Worm (Caenorhabditis elegans) whole organism, young adult: ENCODE data around the gene ppt-1.

ENCODE experiments used
- B0019.2 ChIP-seq: fragments of 200-800 bp; sonication (Bioruptor generic); conservative IDR thresholded peaks from 2 replicates; pipeline ENCODE4 v1.3.6; 2022; ENCODE audit warnings: missing genetic modification reagents, missing genetic modification characterization, missing compliant biosample characterization
- B0261.1 ChIP-seq: sonication (generic microtip); optimal IDR thresholded peaks from 2 replicates; lab custom pipeline; 2016; ENCODE audit warnings: mild to moderate bottlenecking, missing genetic modification characterization, moderate library complexity, missing compliant biosample characterization
- B0336.3 ChIP-seq: fragments of 200-800 bp; sonication (Bioruptor generic); IDR thresholded peaks from 2 replicates; pipeline ENCODE4 v1.3.6; 2022; ENCODE audit warnings: missing genetic modification characterization, missing compliant biosample characterization
- C17E4.6 ChIP-seq: fragments of 200-800 bp; sonication (Bioruptor generic); IDR thresholded peaks from 2 replicates; pipeline ENCODE4 v1.3.6; 2022; ENCODE audit warnings: missing genetic modification reagents, missing genetic modification characterization, missing compliant biosample characterization
- F10E7.11 ChIP-seq: sonication (generic microtip); optimal IDR thresholded peaks from 2 replicates; lab custom pipeline; 2017; ENCODE audit warnings: mild to moderate bottlenecking, missing genetic modification characterization, moderate library complexity, missing compliant biosample characterization
- F22D6.2 ChIP-seq: sonication (generic microtip); optimal IDR thresholded peaks from 2 replicates; lab custom pipeline; 2016; ENCODE audit warnings: mild to moderate bottlenecking, missing genetic modification characterization, missing compliant biosample characterization
- F49E8.2 ChIP-seq: sonication (generic microtip); optimal IDR thresholded peaks from 3 replicates; lab custom pipeline; 2017; ENCODE audit warnings: missing genetic modification characterization, mild to moderate bottlenecking, missing compliant biosample characterization, antibody characterized with exemption, moderate library complexity; ENCODE audit not compliant: insufficient read depth
- Y56A3A.18 ChIP-seq: fragments of 200-800 bp; sonication (Bioruptor generic); IDR thresholded peaks from 2 replicates; pipeline ENCODE4 v1.3.6; 2022; ENCODE audit warnings: missing genetic modification reagents, missing genetic modification characterization, missing compliant biosample characterization
- Y67H2A.10 ChIP-seq: fragments of 200-800 bp; sonication (Bioruptor generic); conservative IDR thresholded peaks from 2 replicates; pipeline ENCODE4 v1.3.6; 2022; ENCODE audit warnings: missing genetic modification reagents, missing genetic modification characterization, missing compliant biosample characterization
- aptf-2 ChIP-seq: fragments of 200-800 bp; sonication (Bioruptor generic); conservative IDR thresholded peaks from 2 replicates; pipeline ENCODE4 v1.3.6; 2022; ENCODE audit warnings: missing genetic modification reagents, missing genetic modification characterization, missing compliant biosample characterization
- aptf-3 ChIP-seq: fragments of 200-800 bp; sonication (Bioruptor generic); IDR thresholded peaks from 2 replicates; pipeline ENCODE4 v1.3.6; 2022; ENCODE audit warnings: missing genetic modification characterization, missing compliant biosample characterization
- athp-1 ChIP-seq: sonication (generic microtip); optimal IDR thresholded peaks from 2 replicates; lab custom pipeline; 2017; ENCODE audit warnings: mild to moderate bottlenecking, missing genetic modification characterization, missing compliant biosample characterization
- attf-3 ChIP-seq: fragments of 200-800 bp; sonication (Bioruptor generic); conservative IDR thresholded peaks from 2 replicates; pipeline ENCODE4 v1.3.6; 2022; ENCODE audit warnings: missing genetic modification reagents, missing genetic modification characterization, missing compliant biosample characterization
- attf-5 ChIP-seq: fragments of 200-800 bp; sonication (Bioruptor generic); optimal IDR thresholded peaks from 2 replicates; lab custom pipeline; 2018; ENCODE audit warnings: mild to moderate bottlenecking, missing genetic modification characterization, missing compliant biosample characterization
- ceh-100 ChIP-seq: fragments of 200-800 bp; sonication (Bioruptor generic); IDR thresholded peaks from 2 replicates; pipeline ENCODE4 v1.3.6; 2022; ENCODE audit warnings: missing genetic modification reagents, missing genetic modification characterization, missing compliant biosample characterization
- ceh-40 ChIP-seq: fragments of 200-800 bp; sonication (Bioruptor generic); IDR thresholded peaks from 2 replicates; pipeline ENCODE4 v1.3.6; 2022; ENCODE audit warnings: missing genetic modification characterization, missing compliant biosample characterization
- chd-7 ChIP-seq: sonication (generic microtip); optimal IDR thresholded peaks from 2 replicates; lab custom pipeline; 2016; ENCODE audit warnings: mild to moderate bottlenecking, missing genetic modification characterization, moderate library complexity, missing compliant biosample characterization
- die-1 ChIP-seq: sonication (generic microtip); optimal IDR thresholded peaks from 2 replicates; lab custom pipeline; 2016; ENCODE audit warnings: missing genotype, mild to moderate bottlenecking, missing genetic modification characterization, missing compliant biosample characterization
- dox-1 ChIP-seq: fragments of 200-800 bp; sonication (Bioruptor generic); IDR thresholded peaks from 2 replicates; pipeline ENCODE4 v1.3.6; 2022; ENCODE audit warnings: missing genetic modification reagents, missing genetic modification characterization, missing compliant biosample characterization
- dpff-1 ChIP-seq: sonication (generic microtip); optimal IDR thresholded peaks from 2 replicates; lab custom pipeline; 2017; ENCODE audit warnings: mild to moderate bottlenecking, missing genetic modification characterization, missing compliant biosample characterization
- efl-1 ChIP-seq: fragments of 150-350 bp; optimal IDR thresholded peaks from 2 replicates; lab custom pipeline; 2014; ENCODE audit warnings: missing biosample characterization, missing genetic modification reagents, missing genetic modification characterization
- egl-44 ChIP-seq: fragments of 200-800 bp; sonication (Bioruptor generic); IDR thresholded peaks from 2 replicates; pipeline ENCODE4 v1.3.6; 2022; ENCODE audit warnings: missing genetic modification reagents, missing genetic modification characterization, missing compliant biosample characterization
- egrh-3 ChIP-seq: fragments of 200-800 bp; sonication (Bioruptor generic); IDR thresholded peaks from 2 replicates; pipeline ENCODE4 v1.3.6; 2022; ENCODE audit warnings: missing genetic modification reagents, missing genetic modification characterization, missing compliant biosample characterization
- him-1 ChIP-seq: sonication (generic microtip); optimal IDR thresholded peaks from 2 replicates; lab custom pipeline; 2016; ENCODE audit warnings: missing genotype, missing genetic modification reagents, missing genetic modification characterization, missing compliant biosample characterization
- hmg-20 ChIP-seq: fragments of 200-800 bp; sonication (Bioruptor generic); IDR thresholded peaks from 2 replicates; pipeline ENCODE4 v1.3.6; 2022; ENCODE audit warnings: missing genetic modification reagents, missing genetic modification characterization, missing compliant biosample characterization
- lag-1 ChIP-seq: fragments of 200-800 bp; sonication (Bioruptor generic); IDR thresholded peaks from 2 replicates; pipeline ENCODE4 v1.3.6; 2022; ENCODE audit warnings: missing genetic modification reagents, missing genetic modification characterization, missing compliant biosample characterization
- lin-40 ChIP-seq: sonication (generic microtip); optimal IDR thresholded peaks from 2 replicates; lab custom pipeline; 2016; ENCODE audit warnings: missing genetic modification characterization, mild to moderate bottlenecking, missing compliant biosample characterization, missing genotype, missing genetic modification reagents
- lin-54 ChIP-seq: fragments of 200-800 bp; sonication (Bioruptor generic); optimal IDR thresholded peaks from 2 replicates; lab custom pipeline; 2018; ENCODE audit warnings: mild to moderate bottlenecking, missing genetic modification characterization, missing compliant biosample characterization
- madf-3 ChIP-seq: fragments of 200-800 bp; sonication (Bioruptor generic); IDR thresholded peaks from 2 replicates; pipeline ENCODE4 v1.3.6; 2022; ENCODE audit warnings: missing genetic modification reagents, missing genetic modification characterization, missing compliant biosample characterization
- nhr-179 ChIP-seq: sonication (generic microtip); optimal IDR thresholded peaks from 2 replicates; lab custom pipeline; 2016; ENCODE audit warnings: mild to moderate bottlenecking, missing genetic modification characterization, missing compliant biosample characterization
- nhr-80 ChIP-seq: sonication (generic microtip); optimal IDR thresholded peaks from 2 replicates; lab custom pipeline; 2016; ENCODE audit warnings: missing genetic modification characterization, missing compliant biosample characterization
- sea-2 ChIP-seq: fragments of 200-800 bp; sonication (Bioruptor generic); IDR thresholded peaks from 2 replicates; pipeline ENCODE4 v1.3.6; 2022; ENCODE audit warnings: missing genetic modification characterization, missing compliant biosample characterization
- snpc-1.3 ChIP-seq: sonication (generic microtip); optimal IDR thresholded peaks from 2 replicates; lab custom pipeline; 2017; ENCODE audit warnings: missing genetic modification characterization, mild to moderate bottlenecking, missing compliant biosample characterization, antibody characterized with exemption, moderate library complexity, missing genotype, missing genetic modification reagents; ENCODE audit not compliant: insufficient read depth
- snpc-3.4 ChIP-seq: sonication (generic microtip); optimal IDR thresholded peaks from 2 replicates; lab custom pipeline; 2017; ENCODE audit warnings: missing genetic modification characterization, mild to moderate bottlenecking, missing compliant biosample characterization, antibody characterized with exemption, moderate library complexity, missing genotype, missing genetic modification reagents
- unc-130 ChIP-seq: sonication (generic microtip); optimal IDR thresholded peaks from 2 replicates; lab custom pipeline; 2016; ENCODE audit warnings: missing genetic modification reagents, missing genetic modification characterization, missing compliant biosample characterization
- xnd-1 ChIP-seq: sonication (generic microtip); optimal IDR thresholded peaks from 2 replicates; lab custom pipeline; 2016; ENCODE audit warnings: missing genotype, missing genetic modification reagents, missing genetic modification characterization, missing compliant biosample characterization
- zim-3 ChIP-seq: sonication (generic microtip); optimal IDR thresholded peaks from 2 replicates; lab custom pipeline; 2017; ENCODE audit warnings: mild to moderate bottlenecking, missing genetic modification characterization, moderate library complexity, missing compliant biosample characterization
- ztf-18 ChIP-seq: sonication (generic microtip); optimal IDR thresholded peaks from 2 replicates; lab custom pipeline; 2016; ENCODE audit warnings: missing genotype, mild to moderate bottlenecking, missing genetic modification characterization, missing compliant biosample characterization
- ztf-22 ChIP-seq: fragments of 200-800 bp; sonication (Bioruptor generic); optimal IDR thresholded peaks from 2 replicates; lab custom pipeline; 2018; ENCODE audit warnings: mild to moderate bottlenecking, missing genetic modification characterization, moderate library complexity, missing compliant biosample characterization

ppt-1 gene

DNA sequence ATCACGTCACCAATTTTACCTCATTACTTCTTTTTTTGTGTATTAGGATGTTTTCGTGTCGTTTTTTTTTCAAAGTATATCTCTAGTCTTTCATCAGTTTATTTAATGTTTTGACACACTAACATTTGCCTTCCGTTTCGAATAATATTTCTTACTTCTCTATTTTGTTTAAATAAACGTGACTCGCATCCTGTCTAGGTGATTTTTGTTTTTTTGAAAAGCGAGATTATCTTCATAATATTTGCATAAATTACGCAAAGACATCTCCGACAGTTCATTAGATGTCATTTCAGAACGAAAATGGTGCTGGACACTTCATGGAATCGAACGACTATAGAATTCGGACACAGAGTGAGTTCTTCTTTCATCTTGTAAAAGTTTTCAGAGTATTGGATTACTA lies 23.2 kb upstream of the ppt-1 start, which contains the start of gene T10H9.1:
Gene T10H9.1 (plus strand): TSS at position 301 of the 400 bp plus-strand sequence.
- no peak for TF ChIP-seq hmg-20 (GFP tag; lab: Robert Waterston, UW)
- no peak for TF ChIP-seq F10E7.11
- TF ChIP-seq egrh-3: no peak
- no peak for TF ChIP-seq lag-1 (GFP tag; lab: Robert Waterston, UW)
- TF ChIP-seq B0261.1 (tag; lab: Kevin White, UChicago): no peak
- no peak for TF ChIP-seq snpc-1.3
- no peak for TF ChIP-seq nhr-179 (tag; lab: Kevin White, UChicago)
- no peak for TF ChIP-seq F22D6.2
- no peak for TF ChIP-seq efl-1 (GFP tag; lab: Kevin White, UChicago)
- TF ChIP-seq B0019.2 (GFP tag; lab: Robert Waterston, UW): no peak
- TF ChIP-seq athp-1 (tag; lab: Kevin White, UChicago): no peak
- TF ChIP-seq attf-5 (GFP tag; lab: Kevin White, UChicago): no peak
- TF ChIP-seq Y67H2A.10 (GFP tag; lab: Robert Waterston, UW): no peak
- no peak for TF ChIP-seq madf-3 (GFP tag; lab: Robert Waterston, UW)
- no peak for TF ChIP-seq ceh-40 (GFP tag; lab: Robert Waterston, UW)
- TF ChIP-seq snpc-3.4 (tag; lab: Kevin White, UChicago): no peak

DNA sequence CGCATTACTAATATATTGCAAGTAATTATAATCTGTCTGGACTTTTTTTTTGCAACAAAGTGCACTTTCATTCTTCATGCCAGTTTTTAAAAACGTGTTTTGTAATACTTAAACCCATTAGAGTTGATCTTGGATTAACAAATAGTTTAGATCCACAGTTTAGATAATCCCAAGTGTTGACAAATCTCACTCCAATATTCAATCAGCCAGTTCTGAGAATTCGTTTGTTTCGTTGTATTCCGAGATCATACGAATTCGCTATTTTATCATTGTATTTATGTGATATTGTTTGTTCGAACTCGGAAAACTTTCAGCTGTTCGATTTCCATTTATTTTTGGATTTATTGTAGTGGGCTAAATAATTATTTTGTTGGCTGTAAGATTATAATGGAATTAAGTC lies 19.7 kb upstream of the ppt-1 start:
- TF ChIP-seq dpff-1 (tag; lab: Kevin White, UChicago) (no peak), C17E4.6 (GFP tag; lab: Robert Waterston, UW) (no peak), aptf-2 (no peak), die-1 (tag; lab: Kevin White, UChicago) (no peak), dox-1 (GFP tag; lab: Robert Waterston, UW) (no peak), egrh-3 (no peak), snpc-1.3 (no peak), unc-130 (GFP tag; lab: Kevin White, UChicago) (no peak), him-1 (tag; lab: Kevin White, UChicago) (no peak), sea-2 (GFP tag; lab: Robert Waterston, UW) (no peak), F49E8.2 (tag; lab: Kevin White, UChicago) (no peak), chd-7 (tag; lab: Kevin White, UChicago) (no peak), nhr-179 (tag; lab: Kevin White, UChicago) (no peak), lin-54 (GFP tag; lab: Kevin White, UChicago) (no peak), ztf-22 (GFP tag; lab: Kevin White, UChicago) (no peak), aptf-3 (GFP tag; lab: Robert Waterston, UW) (no peak)

DNA sequence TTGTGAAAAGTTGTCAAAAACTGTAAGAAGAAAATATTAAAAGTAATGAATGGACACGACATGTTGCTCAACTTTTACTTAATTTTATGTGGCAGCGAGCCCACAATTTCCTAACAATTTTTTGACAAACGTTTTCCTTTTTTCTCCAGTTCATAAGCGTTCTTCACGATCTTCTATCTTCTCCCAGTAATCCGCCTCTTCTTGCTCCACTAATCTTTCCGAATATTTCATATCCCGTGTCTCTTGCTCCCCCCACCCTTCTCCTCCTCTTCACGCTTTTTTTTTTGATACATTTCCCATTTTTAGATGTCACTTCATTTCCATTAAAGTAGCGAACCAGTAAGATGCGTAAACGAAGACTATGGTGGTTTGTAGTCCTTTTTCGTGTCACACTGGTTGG lies 6.8 kb upstream of the ppt-1 start, which contains the start of gene scd-2:
Gene scd-2 (plus strand): TSS at position 301 of the 400 bp plus-strand sequence.
- TF ChIP-seq egl-44 (GFP tag; lab: Robert Waterston, UW) (no peak), lin-40 (tag; lab: Kevin White, UChicago) (no peak), nhr-80 (tag; lab: Kevin White, UChicago) (no peak), zim-3 (tag; lab: Kevin White, UChicago) (no peak), aptf-2 (no peak), lag-1 (GFP tag; lab: Robert Waterston, UW) (no peak), Y67H2A.10 (GFP tag; lab: Robert Waterston, UW) (no peak), dpff-1 (tag; lab: Kevin White, UChicago) (no peak), xnd-1 (tag; lab: Kevin White, UChicago) (no peak), ceh-100 (GFP tag; lab: Robert Waterston, UW) (no peak), B0336.3 (GFP tag; lab: Robert Waterston, UW) (no peak), ztf-18 (tag; lab: Kevin White, UChicago) (no peak), attf-3 (no peak), Y56A3A.18 (no peak)
